Fruit fly (Drosophila melanogaster) whole organism, prepupa: ENCODE data around the gene CG7275.
A peak's percentile ranks its signal among the peaks of the same experiment; 100 is the strongest.

Experiments used
- CG11762 ChIP-seq: fragments of 200-800 bp; sonication (Bioruptor generic); optimal IDR thresholded peaks from 3 replicates; lab custom pipeline; 2016; ENCODE audit warnings: missing biosample characterization, missing genetic modification characterization; ENCODE audit not compliant: insufficient read depth
- CG11902 ChIP-seq: fragments of 200-800 bp; sonication (Bioruptor generic); optimal IDR thresholded peaks from 3 replicates; lab custom pipeline; 2016; ENCODE audit warnings: missing biosample characterization, missing genetic modification characterization
- CG15336 ChIP-seq: fragments of 200-800 bp; sonication (Bioruptor generic); IDR thresholded peaks from 2 replicates; pipeline ENCODE4 v1.3.6; 2022; ENCODE audit warnings: missing biosample characterization, missing genetic modification characterization
- CG1621 ChIP-seq: fragments of 200-800 bp; sonication (Bioruptor generic); optimal IDR thresholded peaks from 3 replicates; lab custom pipeline; 2018; ENCODE audit warnings: missing biosample characterization, mild to moderate bottlenecking, missing genetic modification characterization
- CG16779 ChIP-seq: fragments of 200-800 bp; sonication (Bioruptor generic); optimal IDR thresholded peaks from 3 replicates; lab custom pipeline; 2017; ENCODE audit warnings: missing biosample characterization, mild to moderate bottlenecking, missing genetic modification characterization
- CG34406 ChIP-seq: fragments of 200-800 bp; sonication (Bioruptor generic); optimal IDR thresholded peaks from 3 replicates; lab custom pipeline; 2016; ENCODE audit warnings: missing biosample characterization, missing genetic modification characterization
- CG3919 ChIP-seq: fragments of 200-800 bp; sonication (Bioruptor generic); optimal IDR thresholded peaks from 3 replicates; lab custom pipeline; 2016; ENCODE audit warnings: missing biosample characterization, missing genetic modification characterization
- CG4318 ChIP-seq: fragments of 200-800 bp; sonication (Bioruptor generic); optimal IDR thresholded peaks from 3 replicates; lab custom pipeline; 2017; ENCODE audit warnings: missing biosample characterization, mild to moderate bottlenecking, missing genetic modification characterization
- CG6163 ChIP-seq: fragments of 200-800 bp; sonication (Bioruptor generic); IDR thresholded peaks from 3 replicates; pipeline ENCODE4 v1.3.6; 2022; ENCODE audit warnings: missing biosample characterization, missing genetic modification characterization
- CG6854 ChIP-seq: fragments of 200-800 bp; sonication (Bioruptor generic); optimal IDR thresholded peaks from 2 replicates; lab custom pipeline; 2017; ENCODE audit warnings: missing biosample characterization, mild to moderate bottlenecking, missing genetic modification characterization
- CG8119 ChIP-seq: fragments of 200-800 bp; sonication (Bioruptor generic); IDR thresholded peaks from 3 replicates; pipeline ENCODE4 v1.3.6; 2022; ENCODE audit warnings: missing biosample characterization, missing genetic modification characterization
- CG8632 ChIP-seq: fragments of 200-800 bp; sonication (Bioruptor generic); optimal IDR thresholded peaks from 3 replicates; lab custom pipeline; 2016; ENCODE audit warnings: missing biosample characterization, missing genetic modification characterization
- CG9139 ChIP-seq: fragments of 200-800 bp; sonication (Bioruptor generic); optimal IDR thresholded peaks from 3 replicates; lab custom pipeline; 2017; ENCODE audit warnings: missing biosample characterization, mild to moderate bottlenecking, missing genetic modification characterization
- Eip78C ChIP-seq: fragments of 200-800 bp; sonication (Bioruptor generic); peaks from one replicate; lab custom pipeline; 2016; ENCODE audit warnings: missing biosample characterization, missing genetic modification characterization
- Gug ChIP-seq: fragments of 200-800 bp; sonication (Bioruptor generic); IDR thresholded peaks from 2 replicates; pipeline ENCODE4 v1.3.6; 2022; ENCODE audit warnings: missing biosample characterization, missing genetic modification characterization
- Hr38 ChIP-seq: sonication (Bioruptor generic); optimal IDR thresholded peaks from 2 replicates; lab custom pipeline; 2016; ENCODE audit warnings: missing biosample characterization, missing genetic modification characterization
- Hr4 ChIP-seq: fragments of 200-800 bp; sonication (Bioruptor generic); optimal IDR thresholded peaks from 3 replicates; lab custom pipeline; 2016; ENCODE audit warnings: missing biosample characterization, missing genetic modification characterization
- Lpt ChIP-seq: fragments of 200-800 bp; sonication (Bioruptor generic); optimal IDR thresholded peaks from 3 replicates; lab custom pipeline; 2016; ENCODE audit warnings: missing biosample characterization, missing genetic modification characterization
- Met ChIP-seq: fragments of 200-800 bp; sonication (Bioruptor generic); optimal IDR thresholded peaks from 3 replicates; lab custom pipeline; 2016; ENCODE audit warnings: missing biosample characterization, missing genetic modification characterization
- OdsH ChIP-seq: fragments of 200-800 bp; sonication (Bioruptor generic); optimal IDR thresholded peaks from 3 replicates; lab custom pipeline; 2016; ENCODE audit warnings: missing biosample characterization, missing genetic modification characterization
- achi ChIP-seq: fragments of 200-800 bp; sonication (Bioruptor generic); optimal IDR thresholded peaks from 3 replicates; lab custom pipeline; 2016; ENCODE audit warnings: missing biosample characterization, missing genetic modification characterization
- dsx ChIP-seq: fragments of 200-800 bp; optimal IDR thresholded peaks from 3 replicates; lab custom pipeline; 2019; ENCODE audit warnings: missing biosample characterization, mild to moderate bottlenecking, missing genetic modification characterization, moderate library complexity; ENCODE audit not compliant: poor library complexity, severe bottlenecking
- eg ChIP-seq: fragments of 200-800 bp; sonication (Bioruptor generic); IDR thresholded peaks from 3 replicates; pipeline ENCODE4 v1.3.6; 2022; ENCODE audit warnings: missing biosample characterization, missing genetic modification characterization
- esn ChIP-seq: fragments of 200-800 bp; sonication (Bioruptor generic); optimal IDR thresholded peaks from 2 replicates; lab custom pipeline; 2016; ENCODE audit warnings: missing biosample characterization, mild to moderate bottlenecking, missing genetic modification characterization, moderate library complexity
- fd59A ChIP-seq: fragments of 200-800 bp; sonication (Bioruptor generic); optimal IDR thresholded peaks from 2 replicates; lab custom pipeline; 2017; ENCODE audit warnings: missing biosample characterization, mild to moderate bottlenecking, missing genetic modification characterization, missing genetic modification reagents
- fd85E ChIP-seq: fragments of 200-800 bp; sonication (Bioruptor generic); optimal IDR thresholded peaks from 3 replicates; lab custom pipeline; 2016; ENCODE audit warnings: missing biosample characterization, missing genetic modification characterization
- fkh ChIP-seq: fragments of 200-800 bp; sonication (Bioruptor generic); optimal IDR thresholded peaks from 3 replicates; lab custom pipeline; 2017; ENCODE audit warnings: missing biosample characterization, mild to moderate bottlenecking, missing genetic modification characterization, moderate library complexity
- pdm3 ChIP-seq: fragments of 200-800 bp; sonication (Bioruptor generic); optimal IDR thresholded peaks from 3 replicates; lab custom pipeline; 2016; ENCODE audit warnings: missing biosample characterization, missing genetic modification characterization
- salr ChIP-seq, 2 experiments: fragments of 200-800 bp; sonication (Bioruptor generic); optimal IDR thresholded peaks; 3 replicates each; lab custom pipeline; 2016 to 2018; ENCODE audit warnings: missing biosample characterization in 2 of 2, missing genetic modification characterization in 2 of 2, mild to moderate bottlenecking in 1 of 2
- spab ChIP-seq: fragments of 200-800 bp; sonication (Bioruptor generic); optimal IDR thresholded peaks from 2 replicates; lab custom pipeline; 2017; ENCODE audit warnings: missing biosample characterization, mild to moderate bottlenecking, missing genetic modification characterization, missing genetic modification reagents
- vri ChIP-seq: fragments of 200-800 bp; sonication (Bioruptor generic); optimal IDR thresholded peaks from 3 replicates; lab custom pipeline; 2016; ENCODE audit warnings: missing biosample characterization, mild to moderate bottlenecking, missing genetic modification characterization

Gene CG7275

dm6 chr3L:15514405-15514804, 15.6 kb downstream of the CG7275 start (continued):
- TF ChIP-seq Hr38 (GFP tag; lab: Kevin White, UChicago) (no peak), CG15336 (GFP tag; lab: Robert Waterston, UW) (peak; percentile 48; the same call in 1 of the 2 replicates), CG9139 (GFP tag; lab: Kevin White, UChicago) (no peak), eg (GFP tag; lab: Robert Waterston, UW) (no peak), fkh (GFP tag; lab: Kevin White, UChicago) (peak; percentile 57), CG34406 (GFP tag; lab: Kevin White, UChicago) (no peak), CG4318 (no peak), CG6163 (GFP tag; lab: Robert Waterston, UW) (no peak; the same call in 2 of the 3 replicates), salr (GFP tag; optimal IDR thresholded peaks at IDR 0.05; lab: Kevin White, UChicago) (no peak), CG1621 (no peak), Eip78C (peak; percentile 65), OdsH (GFP tag; lab: Kevin White, UChicago) (no peak), Gug (GFP tag; lab: Robert Waterston, UW) (no peak)

dm6 chr3L:15514814-15515495, 16.2 kb downstream of the CG7275 start:
- TF ChIP-seq Lpt (GFP tag; lab: Kevin White, UChicago) = peak; percentile 17
- TF ChIP-seq CG15336 (GFP tag; lab: Robert Waterston, UW) = peak; percentile 22; the same call in 1 of the 2 replicates
- no peak for TF ChIP-seq CG3919 (GFP tag; lab: Kevin White, UChicago)
- no peak for TF ChIP-seq CG11902 (GFP tag; lab: Kevin White, UChicago)
- no peak for TF ChIP-seq CG11762 (GFP tag; lab: Kevin White, UChicago)
- no peak for TF ChIP-seq fd85E (GFP tag; lab: Kevin White, UChicago)
- peak; percentile 11 for TF ChIP-seq Eip78C

- TF ChIP-seq CG1621 (no peak), pdm3 (GFP tag; lab: Kevin White, UChicago) (no peak), Hr4 (GFP tag; lab: Kevin White, UChicago) (no peak), CG6163 (GFP tag; lab: Robert Waterston, UW) (no peak)
Measured at dm6 chr3L:15516440-15516839, 17.7 kb downstream of the CG7275 start.

dm6 chr3L:15516956-15517355, 18.2 kb downstream of the CG7275 start, which contains the start of gene CG13454:
TSS of gene CG13454 (minus strand) at chr3L:15517056.
- TF ChIP-seq fkh (GFP tag; lab: Kevin White, UChicago) (no peak), dsx (GFP tag; lab: Kevin White, UChicago) (no peak), fd59A (GFP tag; lab: Kevin White, UChicago) (no peak), pdm3 (GFP tag; lab: Kevin White, UChicago) (no peak), achi (GFP tag; lab: Kevin White, UChicago) (no peak), CG8119 (GFP tag; lab: Robert Waterston, UW) (no peak), CG16779 (tag; lab: Kevin White, UChicago) (no peak), CG1621 (no peak), esn (GFP tag; lab: Kevin White, UChicago) (no peak), CG6854 (no peak), Hr4 (GFP tag; lab: Kevin White, UChicago) (no peak), CG6163 (GFP tag; lab: Robert Waterston, UW) (no peak), CG3919 (GFP tag; lab: Kevin White, UChicago) (no peak), spab (no peak), salr (GFP tag; optimal IDR thresholded peaks at IDR 0.05; lab: Kevin White, UChicago) (no peak)

- TF ChIP-seq CG8632 (GFP tag; lab: Kevin White, UChicago) = no peak
Measured at dm6 chr3L:15517508-15517907, 18.7 kb downstream of the CG7275 start.

- TF ChIP-seq vri (GFP tag; lab: Kevin White, UChicago) (peak; percentile 38), Met (GFP tag; lab: Kevin White, UChicago) (no peak)
Measured at dm6 chr3L:15518344-15518743, 19.6 kb downstream of the CG7275 start.
